Worm (Caenorhabditis elegans): ENCODE results near the gene rgs-1.

DNA sequence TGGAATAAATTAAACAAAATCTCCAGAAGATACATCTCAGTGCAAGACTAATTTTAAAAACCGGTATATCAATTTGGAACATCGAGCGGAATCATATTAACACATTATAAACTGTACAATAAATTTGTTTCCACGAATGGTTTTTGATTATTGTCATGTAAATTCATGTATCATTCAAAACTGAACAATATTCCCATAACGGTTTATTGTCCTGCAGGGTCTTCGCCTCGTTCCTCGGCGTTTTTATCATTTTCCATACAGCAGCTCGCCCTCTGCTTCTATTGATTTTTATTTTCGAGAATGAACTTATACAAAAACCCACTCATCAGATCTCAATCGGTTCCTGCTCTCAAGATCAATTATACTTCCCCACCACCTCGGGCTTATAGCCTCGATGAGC, 42.6 kb upstream of the rgs-1 start, which contains the start of gene T16G12.8:
- TF ChIP-seq nhr-11 (tag; optimal IDR thresholded peaks at IDR 0.05) (no peak), sox-4 (tag; optimal IDR thresholded peaks at IDR 0.05) (no peak), unc-55 (GFP tag; optimal IDR thresholded peaks at IDR 0.05) (no peak), fkh-10 (GFP tag; optimal IDR thresholded peaks at IDR 0.05) (no peak)
